Fruit fly (Drosophila melanogaster) whole organism, adult: ENCODE data around the gene PIG-F.

Experiments
- CG12768 ChIP-seq: fragments of 200-800 bp; sonication (Bioruptor generic); optimal IDR thresholded peaks from 2 replicates; lab custom pipeline; 2017; ENCODE audit warnings: missing biosample characterization, missing genetic modification characterization, mild to moderate bottlenecking, moderate library complexity, missing genetic modification reagents
- Clk ChIP-seq: fragments of 200-800 bp; sonication (Bioruptor generic); optimal IDR thresholded peaks from 2 replicates; lab custom pipeline; 2017; ENCODE audit warnings: missing biosample characterization, missing genetic modification characterization
- Crg-1 ChIP-seq: fragments of 200-800 bp; sonication (Bioruptor generic); optimal IDR thresholded peaks from 2 replicates; lab custom pipeline; 2016; ENCODE audit warnings: missing biosample characterization, missing genetic modification characterization
- Hr96 ChIP-seq: fragments of 200-800 bp; sonication (Bioruptor generic); optimal IDR thresholded peaks from 2 replicates; lab custom pipeline; 2016; ENCODE audit warnings: missing biosample characterization, missing genetic modification characterization
- cnc ChIP-seq, 2 experiments: fragments of >200 bp; optimal IDR thresholded peaks; 2 replicates each; lab custom pipeline; 2017
- kay ChIP-seq: fragments of 200-800 bp; sonication (Bioruptor generic); peaks from one replicate; lab custom pipeline; 2016; ENCODE audit warnings: missing biosample characterization, missing genetic modification characterization, borderline replicate concordance
- ovo ChIP-seq: fragments of 200-800 bp; sonication (Bioruptor generic); optimal IDR thresholded peaks from 2 replicates; lab custom pipeline; 2016; ENCODE audit warnings: missing biosample characterization, missing genetic modification characterization
- pad ChIP-seq: fragments of 200-800 bp; sonication (Bioruptor generic); optimal IDR thresholded peaks from 3 replicates; lab custom pipeline; 2017; ENCODE audit warnings: missing biosample characterization, missing genetic modification characterization, mild to moderate bottlenecking, moderate library complexity, missing genetic modification reagents
- toe ChIP-seq: fragments of 200-800 bp; sonication (Bioruptor generic); optimal IDR thresholded peaks from 2 replicates; lab custom pipeline; 2016; ENCODE audit warnings: missing biosample characterization, missing genetic modification characterization

dm6 chr3L:19631867-19632266 lies 19.6 kb downstream of the PIG-F start:
- TF ChIP-seq pad (GFP tag; lab: Kevin White, UChicago) (peak; percentile 77), kay (GFP tag; lab: Kevin White, UChicago) (no peak), cnc (optimal IDR thresholded peaks at IDR 0.05; lab: Kevin White, UChicago) (no peak), Hr96 (GFP tag; lab: Kevin White, UChicago) (no peak), CG12768 (GFP tag; lab: Kevin White, UChicago) (no peak), toe (no peak), ovo (no peak), Clk (GFP tag; lab: Kevin White, UChicago) (no peak), Crg-1 (GFP tag; lab: Kevin White, UChicago) (no peak)
